Fruit fly (Drosophila melanogaster): ENCODE data around the gene CG6733.

- TF ChIP-seq ovo (GFP tag; optimal IDR thresholded peaks at IDR 0.05) (no peak), CG12768 (GFP tag; optimal IDR thresholded peaks at IDR 0.05) (no peak), CG5204 (GFP tag; optimal IDR thresholded peaks at IDR 0.05) (no peak), Hr96 (GFP tag; optimal IDR thresholded peaks at IDR 0.05) (no peak), tj (GFP tag; optimal IDR thresholded peaks at IDR 0.05) (no peak), CG33017 (tag; optimal IDR thresholded peaks at IDR 0.05) (no peak)
Observed at dm6 chr3R:23132299-23132698, 34.8 kb downstream of the CG6733 start.
